Worm (Caenorhabditis elegans) whole organism, late embryonic: ENCODE data around the gene T25G12.13.

Experiments used
- K02D7.2 ChIP-seq: sonication (generic microtip); optimal IDR thresholded peaks from 2 replicates; lab custom pipeline; 2017; ENCODE audit warnings: mild to moderate bottlenecking, missing genetic modification characterization, missing compliant biosample characterization
- T23F11.4 ChIP-seq: fragments of 200-800 bp; sonication (Bioruptor generic); optimal IDR thresholded peaks from 2 replicates; lab custom pipeline; 2018; ENCODE audit warnings: mild to moderate bottlenecking, missing genetic modification characterization, missing compliant biosample characterization
- ama-1 ChIP-seq: fragments of 150-350 bp; optimal IDR thresholded peaks from 2 replicates; lab custom pipeline; 2014
- dmd-4 ChIP-seq: sonication (generic microtip); optimal IDR thresholded peaks from 2 replicates; lab custom pipeline; 2016; ENCODE audit warnings: borderline replicate concordance, missing genetic modification characterization, missing compliant biosample characterization
- dve-1 ChIP-seq: sonication (generic microtip); optimal IDR thresholded peaks from 2 replicates; lab custom pipeline; 2017; ENCODE audit warnings: antibody characterized with exemption, mild to moderate bottlenecking, missing genetic modification characterization, missing compliant biosample characterization
- eyg-1 ChIP-seq: sonication (generic microtip); optimal IDR thresholded peaks from 2 replicates; lab custom pipeline; 2016; ENCODE audit warnings: missing genotype, missing genetic modification characterization, missing compliant biosample characterization
- nfya-1 ChIP-seq: sonication (generic microtip); optimal IDR thresholded peaks from 2 replicates; lab custom pipeline; 2017; ENCODE audit warnings: missing genetic modification characterization, mild to moderate bottlenecking, missing compliant biosample characterization, antibody characterized with exemption, moderate library complexity
- nhr-11 ChIP-seq: fragments of 150-350 bp; optimal IDR thresholded peaks from 2 replicates; lab custom pipeline; 2014; ENCODE audit warnings: missing biosample characterization, missing genetic modification characterization
- pha-4 ChIP-seq: fragments of 150-350 bp; optimal IDR thresholded peaks from 2 replicates; lab custom pipeline; 2018; ENCODE audit warnings: missing biosample characterization, missing genetic modification reagents, missing genetic modification characterization
- tbx-2 ChIP-seq: sonication (generic microtip); optimal IDR thresholded peaks from 2 replicates; lab custom pipeline; 2016; ENCODE audit warnings: missing genetic modification characterization, missing compliant biosample characterization

- TF ChIP-seq dmd-4 (tag; lab: Kevin White, UChicago): no peak
- no peak for TF ChIP-seq dve-1 (tag; lab: Kevin White, UChicago)
- TF ChIP-seq T23F11.4 (GFP tag; lab: Kevin White, UChicago): no peak
- TF ChIP-seq ama-1 (lab: Kevin White, UChicago): no peak
- TF ChIP-seq tbx-2: no peak
- TF ChIP-seq nhr-11 (tag; lab: Kevin White, UChicago): no peak
- TF ChIP-seq K02D7.2 (tag; lab: Kevin White, UChicago): no peak
- TF ChIP-seq pha-4 (tag; lab: Kevin White, UChicago): no peak
- TF ChIP-seq nfya-1 (tag; lab: Kevin White, UChicago): no peak
- TF ChIP-seq eyg-1 (tag; lab: Kevin White, UChicago): no peak
Observed at ce11 chrX:17230108-17230507, 13.0 kb upstream of the T25G12.13 start, which contains the start of gene T25G12.6.
